Worm (Caenorhabditis elegans) whole organism, L4 larva: Measurements from ENCODE around the gene F21D9.3.
"Not testable (repeated sequence)": the region's sequence is repeated elsewhere in the genome, so short reads cannot be mapped to it uniquely, and the experiment has no call there.

Experiments used
- F10B5.3 ChIP-seq: sonication (generic microtip); optimal IDR thresholded peaks from 2 replicates; lab custom pipeline; 2016; ENCODE audit warnings: mild to moderate bottlenecking, missing genetic modification characterization, missing compliant biosample characterization
- F44E2.7 ChIP-seq: fragments of 200-800 bp; sonication (Bioruptor generic); IDR thresholded peaks from 2 replicates; pipeline ENCODE4 v2.1.2; 2022; ENCODE audit warnings: missing genetic modification characterization, missing compliant biosample characterization
- Y5F2A.4 ChIP-seq: fragments of 200-800 bp; sonication (Bioruptor generic); optimal IDR thresholded peaks from 2 replicates; lab custom pipeline; 2018; ENCODE audit warnings: mild to moderate bottlenecking, missing genetic modification characterization, missing compliant biosample characterization
- ZK337.2 ChIP-seq: fragments of 200-800 bp; sonication (Bioruptor generic); IDR thresholded peaks from 2 replicates; pipeline ENCODE4 v1.3.6; 2022; ENCODE audit warnings: missing genetic modification reagents, missing genetic modification characterization, missing compliant biosample characterization
- aha-1 ChIP-seq: fragments of 150-350 bp; peaks from one replicate; lab custom pipeline; 2014; ENCODE audit warnings: missing biosample characterization, missing genetic modification characterization
- aly-2 ChIP-seq: sonication (generic microtip); optimal IDR thresholded peaks from 2 replicates; lab custom pipeline; 2018; ENCODE audit warnings: missing biosample characterization, missing genetic modification characterization
- ces-1 ChIP-seq: fragments of 150-350 bp; sonication (generic microtip); optimal IDR thresholded peaks from 4 replicates; lab custom pipeline; 2014; ENCODE audit warnings: missing biosample characterization, missing genetic modification reagents, missing genetic modification characterization
- cey-2 ChIP-seq: sonication (generic microtip); optimal IDR thresholded peaks from 3 replicates; lab custom pipeline; 2017; ENCODE audit warnings: missing genetic modification characterization, mild to moderate bottlenecking, missing compliant biosample characterization, antibody characterized with exemption, borderline replicate concordance; ENCODE audit not compliant: insufficient read depth
- ctbp-1 ChIP-seq: fragments of 200-800 bp; sonication (Bioruptor generic); IDR thresholded peaks from 2 replicates; pipeline ENCODE4 v1.3.6; 2022; ENCODE audit warnings: missing genetic modification reagents, missing genetic modification characterization, missing compliant biosample characterization
- daf-19 ChIP-seq: fragments of 200-800 bp; sonication (Bioruptor generic); conservative IDR thresholded peaks from 2 replicates; pipeline ENCODE4 v1.3.6; 2022; ENCODE audit warnings: missing genetic modification characterization, missing compliant biosample characterization
- daf-8 ChIP-seq: fragments of 200-800 bp; sonication (Bioruptor generic); IDR thresholded peaks from 2 replicates; pipeline ENCODE4 v1.3.6; 2022; ENCODE audit warnings: missing genetic modification characterization, missing compliant biosample characterization
- egl-43 ChIP-seq: fragments of 200-800 bp; sonication (Bioruptor generic); IDR thresholded peaks from 2 replicates; pipeline ENCODE4 v1.3.6; 2022; ENCODE audit warnings: missing genetic modification reagents, missing genetic modification characterization, missing compliant biosample characterization
- gei-8 ChIP-seq: fragments of 200-800 bp; sonication (Bioruptor generic); optimal IDR thresholded peaks from 2 replicates; lab custom pipeline; 2018; ENCODE audit warnings: mild to moderate bottlenecking, missing genetic modification characterization, missing compliant biosample characterization
- hmg-1.1 ChIP-seq: fragments of 200-800 bp; sonication (Bioruptor generic); IDR thresholded peaks from 2 replicates; pipeline ENCODE4 v1.3.6; 2022; ENCODE audit warnings: missing genetic modification reagents, missing genetic modification characterization, missing compliant biosample characterization
- lin-13 ChIP-seq: fragments of 150-350 bp; optimal IDR thresholded peaks from 2 replicates; lab custom pipeline; 2014; ENCODE audit warnings: missing biosample characterization, missing genetic modification reagents, missing genetic modification characterization
- lin-38 ChIP-seq: fragments of 200-800 bp; sonication (Bioruptor generic); IDR thresholded peaks from 2 replicates; pipeline ENCODE4 v1.3.6; 2022; ENCODE audit warnings: missing genetic modification reagents, missing genetic modification characterization, missing compliant biosample characterization
- mdl-1 ChIP-seq, 2 experiments: fragments of 150-350 bp in 1 of 2; sonication (generic microtip) in 1 of 2; optimal IDR thresholded peaks; 2 replicates each; lab custom pipeline; 2014 to 2017; ENCODE audit warnings: missing biosample characterization in 2 of 2, missing genetic modification characterization in 2 of 2
- mxl-2 ChIP-seq: fragments of 200-800 bp; sonication (Bioruptor generic); conservative IDR thresholded peaks from 2 replicates; pipeline ENCODE4 v1.3.6; 2022; ENCODE audit warnings: missing genetic modification reagents, missing genetic modification characterization, missing compliant biosample characterization
- nhr-11 ChIP-seq: fragments of 150-350 bp; optimal IDR thresholded peaks from 2 replicates; lab custom pipeline; 2014; ENCODE audit warnings: missing biosample characterization, missing genetic modification characterization
- nhr-48 ChIP-seq: sonication (generic microtip); optimal IDR thresholded peaks from 2 replicates; lab custom pipeline; 2016; ENCODE audit warnings: mild to moderate bottlenecking, missing genetic modification characterization, missing compliant biosample characterization
- nhr-77 ChIP-seq: fragments of 150-350 bp; optimal IDR thresholded peaks from 2 replicates; lab custom pipeline; 2014; ENCODE audit warnings: missing biosample characterization, missing genetic modification characterization
- set-16 ChIP-seq: fragments of 200-800 bp; sonication (Bioruptor generic); IDR thresholded peaks from 2 replicates; pipeline ENCODE4 v1.3.6; 2022; ENCODE audit warnings: missing genetic modification reagents, missing genetic modification characterization, missing compliant biosample characterization
- snpc-1.2 ChIP-seq: fragments of 200-800 bp; sonication (Bioruptor generic); IDR thresholded peaks from 2 replicates; pipeline ENCODE4 v1.3.6; 2022; ENCODE audit warnings: missing genetic modification reagents, missing genetic modification characterization, missing compliant biosample characterization
- tag-97 ChIP-seq: fragments of 200-800 bp; sonication (Bioruptor generic); IDR thresholded peaks from 2 replicates; pipeline ENCODE4 v1.3.6; 2022; ENCODE audit warnings: missing genetic modification characterization, missing compliant biosample characterization
- tra-1 ChIP-seq: fragments of 200-800 bp; sonication (Bioruptor generic); IDR thresholded peaks from 2 replicates; pipeline ENCODE4 v1.3.6; 2022; ENCODE audit warnings: missing genetic modification reagents, missing genetic modification characterization, missing compliant biosample characterization
- unc-62 ChIP-seq, 3 experiments: fragments of 150-350 bp in 1 of 3; sonication (generic microtip); optimal IDR thresholded peaks in 2 of 3; peaks in 1 of 3; 1 replicate in 1 of 3; 2 replicates in 2 of 3; lab custom pipeline; 2014 to 2017; ENCODE audit warnings: missing biosample characterization in 3 of 3, missing genetic modification characterization in 3 of 3, missing genetic modification reagents in 3 of 3, missing genotype in 1 of 3
- zag-1 ChIP-seq: fragments of 150-350 bp; optimal IDR thresholded peaks from 2 replicates; lab custom pipeline; 2014; ENCODE audit warnings: missing biosample characterization, missing genetic modification characterization
- ztf-11 ChIP-seq: fragments of 150-350 bp; optimal IDR thresholded peaks from 2 replicates; lab custom pipeline; 2014; ENCODE audit warnings: missing biosample characterization, missing genetic modification characterization

The F21D9.3 gene

ce11 chrV:19285921-19286320 is 28.4 kb upstream of the F21D9.3 start:
- TF ChIP-seq nhr-77 (tag; lab: Kevin White, UChicago) (no peak), unc-62 (GFP tag; optimal IDR thresholded peaks at IDR 0.05 in 1 of 2; lab: Kevin White, UChicago) (peak in 1 of 2 experiments; percentile 21), unc-62 (tag; optimal IDR thresholded peaks at IDR 0.05; lab: Kevin White, UChicago) (no peak)
- TF ChIP-seq, all 104 proteins: peak for 1

- no peak for TF ChIP-seq cey-2 (tag; lab: Kevin White, UChicago)
- peak; percentile 75 for TF ChIP-seq aha-1 (tag; lab: Kevin White, UChicago)
These were observed 24.8 kb upstream of the F21D9.3 start, which contains the start of gene fbxb-117 for ce11 chrV:19282314-19282713. fbxb-117 (plus strand) TSS chrV:19282614.

ce11 chrV:19279888-19280287 is 22.3 kb upstream of the F21D9.3 start, which contains the start of gene F21D9.8:
F21D9.8 (minus strand) TSS chrV:19279988.
- TF ChIP-seq Y5F2A.4 (GFP tag; lab: Kevin White, UChicago) (no peak), snpc-1.2 (GFP tag; lab: Robert Waterston, UW) (no peak), mdl-1 (tag; optimal IDR thresholded peaks at IDR 0.05; lab: Kevin White, UChicago) (no peak), lin-38 (GFP tag; lab: Robert Waterston, UW) (no peak), daf-8 (no peak), zag-1 (tag; lab: Kevin White, UChicago) (no peak)

ce11 chrV:19278488-19278887 is 20.9 kb upstream of the F21D9.3 start:
- peak; percentile 81 for TF ChIP-seq set-16 (GFP tag; lab: Robert Waterston, UW)
- TF ChIP-seq ZK337.2 (GFP tag; lab: Robert Waterston, UW) = no peak

ce11 chrV:19276354-19276753 is 18.8 kb upstream of the F21D9.3 start:
- TF ChIP-seq aha-1 (tag; lab: Kevin White, UChicago) (peak; percentile 65), tag-97 (GFP tag; lab: Robert Waterston, UW) (no peak), lin-13 (no peak), tra-1 (GFP tag; lab: Robert Waterston, UW) (no peak), ctbp-1 (no peak), egl-43 (no peak)

ce11 chrV:19264148-19264547 is 6.6 kb upstream of the F21D9.3 start, which contains the start of gene F21D9.1:
F21D9.1 (plus strand) TSS chrV:19264448.
- TF ChIP-seq F10B5.3 (tag; lab: Kevin White, UChicago); mxl-2 (GFP tag; lab: Robert Waterston, UW); gei-8: not testable (repeated sequence)

- TF ChIP-seq ces-1 (GFP tag; lab: Kevin White, UChicago) (no peak), aly-2 (tag; lab: Kevin White, UChicago) (no peak), daf-19 (GFP tag; lab: Robert Waterston, UW) (no peak), hmg-1.1 (GFP tag; lab: Robert Waterston, UW) (no peak), nhr-48 (tag; lab: Kevin White, UChicago) (no peak), ztf-11 (tag; lab: Kevin White, UChicago) (no peak), F44E2.7 (GFP tag; lab: Robert Waterston, UW) (no peak)
These were observed 4.8 kb upstream of the F21D9.3 start, which contains the start of gene F21D9.2 for ce11 chrV:19262349-19262748. F21D9.2 (minus strand) TSS chrV:19262449.

- no peak for TF ChIP-seq nhr-11 (tag; lab: Kevin White, UChicago)
- TF ChIP-seq unc-62 (GFP tag; optimal IDR thresholded peaks at IDR 0.05 in 1 of 2; lab: Kevin White, UChicago) = peak in 1 of 2 experiments; percentile 62
- TF ChIP-seq unc-62 (tag; optimal IDR thresholded peaks at IDR 0.05; lab: Kevin White, UChicago) = no peak
- TF ChIP-seq aha-1 (tag; lab: Kevin White, UChicago) = peak; percentile 60
These were observed 3.1 kb upstream of the F21D9.3 start for ce11 chrV:19260686-19261085.
